Worm (Caenorhabditis elegans): ENCODE measurements around the gene idpp-1.

idpp-1 gene

DNA sequence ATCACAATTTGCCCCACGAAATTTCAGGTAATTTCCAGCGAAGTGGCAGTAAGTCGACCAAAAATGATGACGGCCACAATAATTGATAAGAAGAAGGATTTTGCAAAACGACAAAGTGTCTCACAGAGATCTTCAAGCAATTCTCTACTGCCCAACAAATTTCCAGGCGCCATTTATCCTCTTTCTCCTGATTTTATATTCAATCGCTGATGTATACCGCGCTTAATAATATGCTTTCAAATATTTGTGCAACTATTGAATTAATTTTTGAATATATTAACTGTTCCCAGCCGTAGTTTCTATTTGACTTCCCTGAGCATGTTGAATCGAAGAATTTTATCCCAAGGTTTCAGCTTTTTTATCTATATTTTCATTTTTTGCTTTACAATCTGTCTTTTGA is 30.5 kb downstream of the idpp-1 start, which contains the start of gene tpst-2:
TSS of gene tpst-2 (plus strand) at position 301 of the 400 bp plus-strand sequence.
- no peak for TF ChIP-seq nhr-41 (GFP tag; IDR thresholded peaks at IDR 0.05)

DNA sequence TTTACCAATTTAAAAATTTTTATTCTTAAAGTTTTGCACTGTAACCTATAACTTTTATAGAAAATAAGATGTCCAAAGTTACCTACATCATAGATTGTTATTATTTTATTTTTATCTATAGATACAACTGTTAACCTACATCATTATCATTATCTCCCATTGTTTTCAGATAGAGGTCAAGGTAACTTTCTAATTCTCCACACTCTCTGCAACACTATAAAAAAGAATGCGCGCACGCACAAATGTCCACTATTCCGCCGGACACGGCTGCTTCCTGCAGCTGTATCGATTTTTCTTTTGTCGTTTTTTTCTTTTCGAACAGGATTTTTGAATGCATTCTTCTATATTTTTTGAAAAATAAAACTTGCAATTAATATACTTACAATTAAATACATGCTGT is 32.2 kb downstream of the idpp-1 start:
- TF ChIP-seq ztf-7 (tag; optimal IDR thresholded peaks at IDR 0.05) (no peak), arid-1 (GFP tag; conservative IDR thresholded peaks at IDR 0.05) (no peak), hlh-30 (tag; optimal IDR thresholded peaks at IDR 0.05; ENCODE audit: insufficient read depth) (peak; percentile 2), snpc-1.2 (GFP tag; IDR thresholded peaks at IDR 0.05) (no peak), mdl-1 (tag; optimal IDR thresholded peaks at IDR 0.05) (peak in 1 of 2 experiments; percentile 17), cey-2 (tag; optimal IDR thresholded peaks at IDR 0.05; ENCODE audit: borderline replicate concordance, insufficient read depth) (no peak), lsy-2 (tag; optimal IDR thresholded peaks at IDR 0.05) (peak in 1 of 2 experiments; percentile 9), unc-62 (GFP tag; optimal IDR thresholded peaks at IDR 0.05 in 1 of 2) (no peak), unc-62 (tag; optimal IDR thresholded peaks at IDR 0.05) (no peak), lin-15B (tag; optimal IDR thresholded peaks at IDR 0.05) (no peak), mep-1 (tag; optimal IDR thresholded peaks at IDR 0.05) (no peak), zip-11 (GFP tag; IDR thresholded peaks at IDR 0.05) (no peak), dpl-1 (GFP tag; optimal IDR thresholded peaks at IDR 0.05) (no peak), nhr-28 (tag; optimal IDR thresholded peaks at IDR 0.05) (peak; percentile 22)

DNA sequence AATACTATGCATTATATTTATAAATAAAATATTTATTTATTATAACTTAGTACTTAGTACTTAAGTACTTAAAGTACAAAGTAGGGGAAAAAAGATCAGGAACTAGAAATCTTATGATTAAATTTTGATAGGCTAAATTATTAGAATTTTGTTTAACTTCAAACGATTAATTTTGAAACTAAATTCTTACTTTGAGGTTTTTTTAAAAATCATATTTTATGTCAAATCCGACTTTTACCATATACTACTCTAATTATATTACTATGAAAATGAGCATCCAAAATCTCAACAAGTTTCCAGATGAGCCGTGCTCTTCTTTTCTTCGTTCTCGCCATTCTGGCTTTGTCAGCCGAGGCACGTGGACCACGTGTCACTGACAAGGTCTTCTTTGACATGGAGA is 32.6 kb downstream of the idpp-1 start, which contains the start of gene cyn-6:
TSS of gene cyn-6 (plus strand) at position 301 of the 400 bp plus-strand sequence.
- TF ChIP-seq ceh-28 (tag; optimal IDR thresholded peaks at IDR 0.05) (no peak), lin-39 (tag; optimal IDR thresholded peaks at IDR 0.05) (no peak), saeg-2 (GFP tag; IDR thresholded peaks at IDR 0.05) (no peak), lim-7 (GFP tag; IDR thresholded peaks at IDR 0.05) (no peak), mxl-2 (GFP tag; conservative IDR thresholded peaks at IDR 0.05) (no peak), nhr-111 (GFP tag; optimal IDR thresholded peaks at IDR 0.05) (no peak), lsy-2 (tag; optimal IDR thresholded peaks at IDR 0.05) (no peak), F49E8.2 (tag; optimal IDR thresholded peaks at IDR 0.05; ENCODE audit: borderline replicate concordance) (no peak), Y105C5A.15 (GFP tag; IDR thresholded peaks at IDR 0.05) (no peak), snpc-4 (tag; optimal IDR thresholded peaks at IDR 0.05) (no peak)

DNA sequence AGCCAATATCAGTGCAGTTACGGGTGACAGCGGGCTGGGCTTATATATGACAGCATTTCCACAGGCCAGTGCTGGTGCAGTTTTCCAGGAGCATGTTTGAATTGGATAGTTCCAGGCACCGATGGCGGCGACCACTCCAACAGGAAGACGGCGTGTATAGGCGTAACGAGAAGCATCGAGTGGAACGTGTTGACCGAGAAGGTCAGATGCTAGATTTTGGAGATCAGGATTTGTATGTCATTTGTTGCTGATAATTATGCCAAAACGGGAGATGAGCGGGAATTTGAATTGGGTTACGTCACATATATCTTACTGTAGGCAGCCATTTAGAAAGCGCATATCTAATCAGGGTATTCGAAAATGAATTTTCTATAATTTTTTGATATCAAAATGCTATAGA is 35.0 kb downstream of the idpp-1 start:
- TF ChIP-seq aha-1 (tag) (peak; percentile 55), unc-39 (tag; optimal IDR thresholded peaks at IDR 0.05) (no peak), egl-43 (GFP tag; IDR thresholded peaks at IDR 0.05) (no peak), nhr-6 (tag; optimal IDR thresholded peaks at IDR 0.05) (no peak), ces-1 (GFP tag; optimal IDR thresholded peaks at IDR 0.05) (no peak), saeg-2 (GFP tag; IDR thresholded peaks at IDR 0.05) (no peak), Y5F2A.4 (GFP tag; optimal IDR thresholded peaks at IDR 0.05) (no peak), nhr-25 (tag; optimal IDR thresholded peaks at IDR 0.05; ENCODE audit: borderline replicate concordance, insufficient read depth) (no peak), lin-39 (tag; optimal IDR thresholded peaks at IDR 0.05) (no peak)

DNA sequence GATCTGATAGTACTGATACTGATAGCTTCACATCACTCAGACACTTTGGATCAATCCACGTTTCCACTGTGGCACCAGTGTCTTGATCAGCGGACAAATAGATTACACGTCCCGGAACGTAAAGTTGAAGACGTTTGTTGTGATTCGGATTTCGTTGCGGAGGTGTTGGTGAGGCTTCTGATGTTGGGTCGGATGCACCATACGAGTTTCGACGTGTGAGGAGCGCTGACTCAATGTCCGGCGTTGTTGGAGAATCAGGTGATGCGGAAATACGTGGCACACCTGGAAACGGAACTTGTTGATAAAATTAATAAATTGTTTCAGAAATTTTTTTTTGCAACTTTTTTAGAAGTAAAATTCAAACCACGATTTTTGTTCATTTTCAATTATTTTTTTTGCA is 38.3 kb downstream of the idpp-1 start, which contains the start of gene alh-11:
TSS of gene alh-11 (minus strand) at position 101 of the 400 bp plus-strand sequence.
- TF ChIP-seq php-3 (GFP tag; IDR thresholded peaks at IDR 0.05): no peak

DNA sequence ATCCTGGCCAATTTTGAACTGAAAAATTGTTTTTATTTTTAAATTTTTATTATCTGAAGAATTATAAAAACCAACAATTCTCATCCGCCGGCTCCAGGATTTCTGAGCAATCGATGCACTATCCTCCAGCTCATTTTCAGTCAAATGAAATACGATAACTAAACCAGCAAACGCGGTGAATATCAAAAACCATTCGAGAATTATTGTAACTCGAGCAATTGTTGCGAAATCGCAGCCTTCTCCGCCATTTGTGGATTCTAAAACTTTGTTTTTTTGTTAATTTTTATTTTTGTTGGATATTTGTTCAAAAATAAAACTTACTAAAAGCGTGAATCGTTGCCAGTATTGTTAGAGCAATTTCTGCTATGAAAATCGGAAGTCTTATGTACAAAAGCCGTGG is 42.0 kb downstream of the idpp-1 start:
- TF ChIP-seq nhr-28 (tag; optimal IDR thresholded peaks at IDR 0.05) (no peak), F44E2.7 (GFP tag; IDR thresholded peaks at IDR 0.05) (no peak), lin-38 (GFP tag; IDR thresholded peaks at IDR 0.05) (peak; percentile 14; the same call in 1 of the 2 replicates), madf-5 (GFP tag; IDR thresholded peaks at IDR 0.05) (no peak), aha-1 (tag) (peak; percentile 51)
